Worm (Caenorhabditis elegans) whole organism, L2 larva: ENCODE data around the gene F46B3.1.

Experiments
- aly-2 ChIP-seq: fragments of 150-350 bp; optimal IDR thresholded peaks from 2 replicates; lab custom pipeline; 2014; ENCODE audit warnings: missing biosample characterization, missing genetic modification characterization
- blmp-1 ChIP-seq: sonication (generic microtip); optimal IDR thresholded peaks from 2 replicates; lab custom pipeline; 2017; ENCODE audit warnings: missing genetic modification characterization, mild to moderate bottlenecking, missing compliant biosample characterization, antibody characterized with exemption, moderate library complexity; ENCODE audit not compliant: insufficient read depth
- ceh-82 ChIP-seq: fragments of 150-350 bp; optimal IDR thresholded peaks from 2 replicates; lab custom pipeline; 2014; ENCODE audit warnings: missing biosample characterization, missing genetic modification characterization
- dmd-4 ChIP-seq: sonication (generic microtip); optimal IDR thresholded peaks from 2 replicates; lab custom pipeline; 2017; ENCODE audit warnings: missing biosample characterization, missing genetic modification characterization
- elt-3 ChIP-seq: sonication (generic microtip); optimal IDR thresholded peaks from 2 replicates; lab custom pipeline; 2017; ENCODE audit warnings: missing biosample characterization, missing genetic modification characterization
- lin-13 ChIP-seq: fragments of 150-350 bp; optimal IDR thresholded peaks from 2 replicates; lab custom pipeline; 2014; ENCODE audit warnings: missing biosample characterization, missing genetic modification reagents, missing genetic modification characterization
- mdl-1 ChIP-seq, 2 experiments: fragments of 150-350 bp in 1 of 2; sonication (generic microtip) in 1 of 2; optimal IDR thresholded peaks; 2 replicates each; lab custom pipeline; 2017; ENCODE audit warnings: missing biosample characterization in 2 of 2, missing genetic modification characterization in 2 of 2
- nhr-12 ChIP-seq: fragments of 150-350 bp; optimal IDR thresholded peaks from 2 replicates; lab custom pipeline; 2014; ENCODE audit warnings: missing biosample characterization, missing genetic modification characterization
- sma-3 ChIP-seq: sonication (generic microtip); optimal IDR thresholded peaks from 2 replicates; lab custom pipeline; 2016; ENCODE audit warnings: missing genetic modification reagents, missing genetic modification characterization, missing compliant biosample characterization
- snpc-4 ChIP-seq: fragments of 150-350 bp; optimal IDR thresholded peaks from 2 replicates; lab custom pipeline; 2014; ENCODE audit warnings: missing biosample characterization, missing genetic modification characterization
- unc-55 ChIP-seq: fragments of 150-350 bp; sonication (generic microtip); optimal IDR thresholded peaks from 3 replicates; lab custom pipeline; 2014; ENCODE audit warnings: missing biosample characterization, missing genetic modification reagents, missing genetic modification characterization
- zag-1 ChIP-seq: fragments of 150-350 bp; optimal IDR thresholded peaks from 2 replicates; lab custom pipeline; 2014; ENCODE audit warnings: missing biosample characterization, missing genetic modification characterization

DNA sequence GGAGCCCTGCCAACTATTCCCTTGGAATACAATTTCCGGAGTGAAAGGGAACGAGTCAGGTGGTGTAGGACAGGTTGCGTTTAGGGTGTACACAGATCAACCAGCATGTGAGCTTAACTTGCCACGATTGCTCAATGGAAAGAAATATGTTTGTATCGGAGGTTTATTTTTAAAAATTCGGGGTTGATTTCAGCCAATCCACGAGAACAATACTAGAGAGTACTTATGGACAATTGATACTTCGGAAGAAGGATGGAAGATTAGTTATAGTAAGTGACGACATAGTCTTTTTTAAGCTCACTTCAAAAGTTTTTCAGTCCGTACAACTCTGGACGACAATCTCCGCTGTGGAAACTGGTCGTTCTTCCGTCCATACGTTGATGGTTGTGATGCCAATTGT is 22.1 kb downstream of the F46B3.1 start:
- no peak for TF ChIP-seq snpc-4
- TF ChIP-seq zag-1 (tag; lab: Kevin White, UChicago), result no peak
- no peak for TF ChIP-seq unc-55
- TF ChIP-seq dmd-4 (tag; lab: Kevin White, UChicago), result no peak
- no peak for TF ChIP-seq elt-3
- TF ChIP-seq aly-2 (tag; lab: Kevin White, UChicago), result no peak
- no peak for TF ChIP-seq sma-3 (GFP tag; lab: Kevin White, UChicago)
- TF ChIP-seq mdl-1 (tag; optimal IDR thresholded peaks at IDR 0.05; lab: Kevin White, UChicago), result no peak
- no peak for TF ChIP-seq lin-13 (GFP tag; lab: Kevin White, UChicago)
- TF ChIP-seq blmp-1, result no peak
- TF ChIP-seq nhr-12 (tag; lab: Kevin White, UChicago), result no peak
- TF ChIP-seq ceh-82 (tag; lab: Kevin White, UChicago), result no peak
